Fruit fly (Drosophila melanogaster) whole organism, embryonic: ENCODE results near the gene Pi3K21B.
A peak's percentile ranks its signal among the peaks of the same experiment; 100 is the strongest.

Experiments used
- B-H2 ChIP-seq: fragments of 200-800 bp; sonication (Bioruptor generic); optimal IDR thresholded peaks from 2 replicates; lab custom pipeline; 2018; ENCODE audit warnings: missing biosample characterization, mild to moderate bottlenecking, missing genetic modification characterization
- CG10959 ChIP-seq: fragments of 200-800 bp; sonication (Bioruptor generic); IDR thresholded peaks from 2 replicates; pipeline ENCODE4 v1.3.6; 2022; ENCODE audit warnings: missing biosample characterization, missing genetic modification characterization
- CG10979 ChIP-seq: fragments of 200-800 bp; sonication (Bioruptor generic); optimal IDR thresholded peaks from 2 replicates; lab custom pipeline; 2018; ENCODE audit warnings: missing biosample characterization, mild to moderate bottlenecking, missing genetic modification characterization, moderate library complexity
- CG11093 ChIP-seq: fragments of 200-800 bp; sonication (Bioruptor generic); IDR thresholded peaks from 3 replicates; pipeline ENCODE4 v1.3.6; 2022; ENCODE audit warnings: missing biosample characterization, missing genetic modification characterization
- CG12391 ChIP-seq: fragments of 200-800 bp; sonication (Bioruptor generic); optimal IDR thresholded peaks from 3 replicates; lab custom pipeline; 2018; ENCODE audit warnings: missing biosample characterization, mild to moderate bottlenecking, missing genetic modification characterization, moderate library complexity
- CG14860 ChIP-seq: fragments of 200-800 bp; sonication (Bioruptor generic); IDR thresholded peaks from 3 replicates; pipeline ENCODE4 v1.3.6; 2022; ENCODE audit warnings: missing biosample characterization, missing genetic modification characterization; ENCODE audit not compliant: partially characterized antibody
- CG15696 ChIP-seq: fragments of 200-800 bp; sonication (Bioruptor generic); optimal IDR thresholded peaks from 2 replicates; lab custom pipeline; 2019; ENCODE audit warnings: missing biosample characterization, mild to moderate bottlenecking, missing genetic modification characterization, moderate library complexity
- CG1647 ChIP-seq: fragments of 200-800 bp; sonication (Bioruptor generic); optimal IDR thresholded peaks from 3 replicates; lab custom pipeline; 2016; ENCODE audit warnings: missing biosample characterization, missing genetic modification characterization
- CG16813 ChIP-seq: fragments of 200-800 bp; sonication (Bioruptor generic); IDR thresholded peaks from 3 replicates; pipeline ENCODE4 v1.3.6; 2022; ENCODE audit warnings: missing biosample characterization, missing genetic modification characterization; ENCODE audit not compliant: partially characterized antibody
- CG17361 ChIP-seq: fragments of 200-800 bp; sonication (Bioruptor generic); IDR thresholded peaks from 3 replicates; pipeline ENCODE4 v1.3.6; 2022; ENCODE audit warnings: missing biosample characterization, missing genetic modification characterization
- CG17802 ChIP-seq: fragments of 200-800 bp; sonication (Bioruptor generic); optimal IDR thresholded peaks from 2 replicates; lab custom pipeline; 2018; ENCODE audit warnings: missing biosample characterization, mild to moderate bottlenecking, missing genetic modification characterization, moderate library complexity
- CG17829 ChIP-seq: fragments of 200-800 bp; optimal IDR thresholded peaks from 2 replicates; lab custom pipeline; 2019; ENCODE audit warnings: missing biosample characterization, mild to moderate bottlenecking, missing genetic modification characterization, moderate library complexity
- CG17912 ChIP-seq: fragments of 200-800 bp; sonication (Bioruptor generic); optimal IDR thresholded peaks from 2 replicates; lab custom pipeline; 2018; ENCODE audit warnings: missing biosample characterization, mild to moderate bottlenecking, missing genetic modification characterization
- CG1792 ChIP-seq: fragments of 200-800 bp; sonication (Bioruptor generic); optimal IDR thresholded peaks from 2 replicates; lab custom pipeline; 2016; ENCODE audit warnings: missing biosample characterization, missing genetic modification characterization
- CG33557 ChIP-seq: fragments of 200-800 bp; sonication (Bioruptor generic); optimal IDR thresholded peaks from 2 replicates; lab custom pipeline; 2019; ENCODE audit warnings: missing biosample characterization, mild to moderate bottlenecking, missing genetic modification characterization, moderate library complexity
- CG34224 ChIP-seq: fragments of 200-800 bp; sonication (Bioruptor generic); IDR thresholded peaks from 3 replicates; pipeline ENCODE4 v1.3.6; 2022; ENCODE audit warnings: missing biosample characterization, missing genetic modification characterization; ENCODE audit not compliant: partially characterized antibody
- CG3726 ChIP-seq: fragments of 200-800 bp; sonication (Bioruptor generic); IDR thresholded peaks from 3 replicates; pipeline ENCODE4, ENCODE4 v1.3.6; 2022; ENCODE audit warnings: missing biosample characterization, missing genetic modification characterization
- CG3847 ChIP-seq: fragments of 200-800 bp; sonication (Bioruptor generic); IDR thresholded peaks from 2 replicates; pipeline ENCODE4 v1.3.6; 2022; ENCODE audit warnings: missing biosample characterization, missing genetic modification characterization
- CG4617 ChIP-seq: fragments of 200-800 bp; sonication (Bioruptor generic); optimal IDR thresholded peaks from 3 replicates; lab custom pipeline; 2016; ENCODE audit warnings: missing biosample characterization, missing genetic modification characterization, borderline replicate concordance
- CG7271 ChIP-seq: fragments of 200-800 bp; sonication (Bioruptor generic); optimal IDR thresholded peaks from 2 replicates; lab custom pipeline; 2018; ENCODE audit warnings: missing biosample characterization, mild to moderate bottlenecking, missing genetic modification characterization, moderate library complexity
- CG8388 ChIP-seq: fragments of 200-800 bp; sonication (Bioruptor generic); optimal IDR thresholded peaks from 2 replicates; lab custom pipeline; 2019; ENCODE audit warnings: missing biosample characterization, mild to moderate bottlenecking, missing genetic modification characterization, moderate library complexity
- CG8924 ChIP-seq: fragments of 200-800 bp; optimal IDR thresholded peaks from 3 replicates; lab custom pipeline; 2019; ENCODE audit warnings: missing biosample characterization, mild to moderate bottlenecking, missing genetic modification characterization, moderate library complexity
- Dref ChIP-seq: fragments of 200-800 bp; sonication (Bioruptor generic); IDR thresholded peaks from 2 replicates; pipeline ENCODE4 v1.3.6; 2022; ENCODE audit warnings: missing biosample characterization, missing genetic modification characterization
- Fer1 ChIP-seq: fragments of 200-800 bp; sonication (Bioruptor generic); optimal IDR thresholded peaks from 2 replicates; lab custom pipeline; 2017; ENCODE audit warnings: missing biosample characterization, mild to moderate bottlenecking, missing genetic modification characterization
- H2.0 ChIP-seq: fragments of 200-800 bp; sonication (Bioruptor generic); IDR thresholded peaks from 2 replicates; pipeline ENCODE4 v1.3.6; 2022; ENCODE audit warnings: missing biosample characterization, missing genetic modification characterization
- Hmr ChIP-seq: fragments of 200-800 bp; sonication (Bioruptor generic); optimal IDR thresholded peaks from 3 replicates; lab custom pipeline; 2017; ENCODE audit warnings: mild to moderate bottlenecking, missing biosample characterization, missing genetic modification reagents, missing genetic modification characterization
- Med ChIP-seq: fragments of 200-800 bp; sonication (Bioruptor generic); peaks from one replicate; lab custom pipeline; 2016; ENCODE audit warnings: missing biosample characterization, missing genetic modification characterization, mild to moderate bottlenecking, inconsistent platforms, moderate library complexity
- Meics ChIP-seq: fragments of 200-800 bp; sonication (Bioruptor generic); optimal IDR thresholded peaks from 2 replicates; lab custom pipeline; 2017; ENCODE audit warnings: missing biosample characterization, mild to moderate bottlenecking, missing genetic modification characterization
- NFAT ChIP-seq: fragments of 200-800 bp; sonication (Bioruptor generic); IDR thresholded peaks from 2 replicates; pipeline ENCODE4 v1.3.6; 2022; ENCODE audit warnings: missing biosample characterization, missing genetic modification characterization
- Sry-β ChIP-seq: fragments of 200-800 bp; sonication (Bioruptor generic); optimal IDR thresholded peaks from 2 replicates; lab custom pipeline; 2018; ENCODE audit warnings: missing biosample characterization, mild to moderate bottlenecking, missing genetic modification characterization, moderate library complexity
- Xbp1 ChIP-seq: fragments of 200-800 bp; sonication (Bioruptor generic); optimal IDR thresholded peaks from 3 replicates; lab custom pipeline; 2016; ENCODE audit warnings: missing biosample characterization, mild to moderate bottlenecking, missing genetic modification characterization
- br ChIP-seq: fragments of >200 bp; optimal IDR thresholded peaks from 2 replicates; lab custom pipeline; 2017
- bsh ChIP-seq, 2 experiments: fragments of 200-800 bp; sonication (Bioruptor generic); optimal IDR thresholded peaks; 2 replicates each; lab custom pipeline; 2017 to 2018; ENCODE audit warnings: mild to moderate bottlenecking in 2 of 2, missing biosample characterization in 2 of 2, missing genetic modification characterization in 2 of 2, moderate library complexity in 1 of 2
- chinmo ChIP-seq: fragments of 200-800 bp; sonication (Bioruptor generic); IDR thresholded peaks from 4 replicates; pipeline ENCODE4 v1.3.6; 2022; ENCODE audit warnings: missing biosample characterization, missing genetic modification characterization; ENCODE audit not compliant: partially characterized antibody
- chn ChIP-seq: fragments of 200-800 bp; sonication (Bioruptor generic); optimal IDR thresholded peaks from 2 replicates; lab custom pipeline; 2016; ENCODE audit warnings: missing biosample characterization, missing genetic modification characterization
- gfzf ChIP-seq: fragments of 200-800 bp; sonication (Bioruptor generic); optimal IDR thresholded peaks from 2 replicates; lab custom pipeline; 2016; ENCODE audit warnings: missing biosample characterization, mild to moderate bottlenecking, missing genetic modification characterization, moderate library complexity
- hb ChIP-seq: fragments of 200-800 bp; sonication (Bioruptor generic); IDR thresholded peaks from 3 replicates; pipeline ENCODE4 v1.3.6; 2022; ENCODE audit warnings: missing biosample characterization, missing genetic modification characterization; ENCODE audit not compliant: partially characterized antibody
- her ChIP-seq: fragments of 200-800 bp; sonication (Bioruptor generic); optimal IDR thresholded peaks from 2 replicates; lab custom pipeline; 2016; ENCODE audit warnings: missing biosample characterization, missing genetic modification characterization
- jigr1 ChIP-seq: fragments of 200-800 bp; sonication (Bioruptor generic); IDR thresholded peaks from 3 replicates; pipeline ENCODE4 v1.3.6; 2022; ENCODE audit warnings: missing biosample characterization, missing genetic modification characterization
- lola ChIP-seq, 3 experiments: fragments of >200 bp in 2 of 3; fragments of 200-800 bp in 1 of 3; sonication (Bioruptor generic) in 1 of 3; optimal IDR thresholded peaks; 2 replicates each; lab custom pipeline; 2017 to 2019; ENCODE audit warnings: missing biosample characterization in 3 of 3, missing genetic modification characterization in 3 of 3, mild to moderate bottlenecking in 1 of 3, moderate library complexity in 1 of 3
- peb ChIP-seq: fragments of 200-800 bp; sonication (Bioruptor generic); IDR thresholded peaks from 2 replicates; pipeline ENCODE4 v1.3.6; 2022; ENCODE audit warnings: missing biosample characterization, missing genetic modification characterization
- sob ChIP-seq: fragments of 200-800 bp; sonication (Bioruptor generic); IDR thresholded peaks from 2 replicates; pipeline ENCODE4 v1.3.6; 2022; ENCODE audit warnings: missing biosample characterization, missing genetic modification characterization
- stwl ChIP-seq: fragments of 200-800 bp; sonication (Bioruptor generic); optimal IDR thresholded peaks from 3 replicates; lab custom pipeline; 2018; ENCODE audit warnings: missing biosample characterization, mild to moderate bottlenecking, missing genetic modification characterization, moderate library complexity
- sug ChIP-seq: fragments of 200-800 bp; optimal IDR thresholded peaks from 2 replicates; lab custom pipeline; 2019; ENCODE audit warnings: missing biosample characterization, mild to moderate bottlenecking, missing genetic modification characterization, moderate library complexity
- trem ChIP-seq: fragments of 200-800 bp; optimal IDR thresholded peaks from 3 replicates; lab custom pipeline; 2019; ENCODE audit warnings: missing biosample characterization, mild to moderate bottlenecking, missing genetic modification characterization, moderate library complexity
- twi ChIP-seq: fragments of 200-800 bp; optimal IDR thresholded peaks from 2 replicates; lab custom pipeline; 2019; ENCODE audit warnings: missing biosample characterization, mild to moderate bottlenecking, missing genetic modification characterization, moderate library complexity
- unc-4 ChIP-seq: fragments of 200-800 bp; sonication (Bioruptor generic); IDR thresholded peaks from 2 replicates; pipeline ENCODE4 v1.3.6; 2022; ENCODE audit warnings: missing biosample characterization, missing genetic modification characterization; ENCODE audit not compliant: partially characterized antibody
- zen ChIP-seq: fragments of 200-800 bp; sonication (Bioruptor generic); optimal IDR thresholded peaks from 3 replicates; lab custom pipeline; 2018; ENCODE audit warnings: missing biosample characterization, mild to moderate bottlenecking, missing genetic modification characterization, moderate library complexity

The Pi3K21B gene

DNA sequence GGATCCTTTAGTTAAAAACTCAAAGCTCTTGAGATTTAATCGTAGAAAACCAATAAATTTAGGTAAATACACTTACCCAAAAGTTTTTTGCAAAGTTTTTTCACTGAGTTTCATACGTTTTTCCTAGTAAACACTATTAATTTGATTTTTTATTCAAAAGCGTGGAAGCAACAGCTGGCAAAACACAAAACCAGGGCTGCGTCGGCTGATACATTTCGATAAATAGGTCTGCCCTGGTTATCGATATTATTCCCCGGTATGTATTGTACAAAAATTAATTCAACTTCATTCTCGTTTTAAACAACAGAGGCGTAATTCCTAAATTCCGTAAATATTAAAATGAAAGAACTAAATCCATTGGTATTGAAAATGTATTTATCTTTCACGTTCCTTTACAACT, 26.1 kb upstream of the Pi3K21B start, which contains the start of gene Dus1 (continued):
- TF ChIP-seq Fer1 (GFP tag; lab: Kevin White, UChicago) (peak; percentile 48), CG3726 (GFP tag; lab: Robert Waterston, UW) (no peak), stwl (tag; lab: Kevin White, UChicago) (peak; percentile 92), Xbp1 (GFP tag; lab: Kevin White, UChicago) (no peak), Dref (GFP tag; lab: Robert Waterston, UW) (peak; percentile 90), B-H2 (peak; percentile 3), CG1647 (GFP tag; lab: Kevin White, UChicago) (no peak), CG7271 (peak; percentile 25), Sry-β (GFP tag; lab: Kevin White, UChicago) (peak; percentile 51), CG10979 (tag; lab: Kevin White, UChicago) (no peak), br (lab: Kevin White, UChicago) (no peak), CG14860 (GFP tag; lab: Robert Waterston, UW) (peak; percentile 58; the same call in 2 of the 3 replicates), CG34224 (peak; percentile 84), peb (GFP tag; lab: Robert Waterston, UW) (no peak), chinmo (GFP tag; lab: Robert Waterston, UW) (peak; percentile 63; the same call in 1 of the 4 replicates), Med (GFP tag; lab: Kevin White, UChicago) (peak; percentile 73), sob (peak; percentile 20; the same call in 1 of the 2 replicates), CG16813 (GFP tag; lab: Robert Waterston, UW) (peak; percentile 53; the same call in 2 of the 3 replicates), unc-4 (GFP tag; lab: Robert Waterston, UW) (peak; percentile 76)

DNA sequence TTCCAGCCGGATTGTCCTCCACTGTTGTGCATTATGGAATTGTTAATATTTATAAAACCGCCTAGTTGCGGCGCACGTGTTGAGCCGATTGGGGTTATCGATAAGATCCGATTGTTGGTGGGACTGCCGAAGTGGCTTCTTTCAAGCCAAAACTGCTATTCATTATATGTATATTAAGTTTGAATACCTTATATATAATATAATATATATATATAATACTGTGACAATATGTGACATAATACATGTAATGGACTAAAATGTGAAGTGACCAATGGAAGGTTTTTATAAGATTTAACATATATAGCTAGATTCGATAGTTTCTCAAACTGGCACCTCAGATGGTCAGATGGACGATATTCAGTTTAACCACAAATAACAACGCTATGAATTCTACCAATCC, 24.1 kb upstream of the Pi3K21B start, which contains the start of the genes mbm and CG11555:
TSS of gene mbm (minus strand) at position 113 of the 400 bp plus-strand sequence.
TSS of gene CG11555 (plus strand) at position 234 of the 400 bp plus-strand sequence.
- TF ChIP-seq CG3847 (GFP tag; lab: Robert Waterston, UW), result no peak
- TF ChIP-seq twi (tag; lab: Kevin White, UChicago), result peak; percentile 44
- TF ChIP-seq Meics (GFP tag; lab: Kevin White, UChicago), result peak; percentile 40
- TF ChIP-seq trem, result peak; percentile 67
- no peak for TF ChIP-seq H2.0 (GFP tag; lab: Robert Waterston, UW)
- peak; percentile 51; the same call in 1 of the 3 replicates for TF ChIP-seq hb (GFP tag; lab: Robert Waterston, UW)
- no peak for TF ChIP-seq gfzf (GFP tag; lab: Kevin White, UChicago)
- peak; percentile 24 for TF ChIP-seq CG33557
- TF ChIP-seq Med (GFP tag; lab: Kevin White, UChicago), result peak; percentile 61
- TF ChIP-seq CG34224, result peak; percentile 53; the same call in 2 of the 3 replicates
- no peak for TF ChIP-seq CG17912 (GFP tag; lab: Kevin White, UChicago)
- TF ChIP-seq jigr1 (GFP tag; lab: Robert Waterston, UW), result no peak
- TF ChIP-seq sug (tag; lab: Kevin White, UChicago), result peak; percentile 57
- TF ChIP-seq bsh (GFP tag; optimal IDR thresholded peaks at IDR 0.05; lab: Kevin White, UChicago), result peak in 1 of 2 experiments; percentile 24
- TF ChIP-seq CG11093, result no peak
- TF ChIP-seq CG8924 (tag; lab: Kevin White, UChicago), result peak; percentile 61
- TF ChIP-seq CG1792 (GFP tag; lab: Kevin White, UChicago), result no peak
- no peak for TF ChIP-seq CG10959 (GFP tag; lab: Robert Waterston, UW)
- no peak for TF ChIP-seq her (GFP tag; lab: Kevin White, UChicago)
- peak; percentile 70 for TF ChIP-seq Dref (GFP tag; lab: Robert Waterston, UW)
- peak; percentile 51; the same call in 1 of the 3 replicates for TF ChIP-seq CG16813 (GFP tag; lab: Robert Waterston, UW)
- no peak for TF ChIP-seq NFAT (GFP tag; lab: Robert Waterston, UW)
- peak; percentile 1 for TF ChIP-seq CG15696
- TF ChIP-seq zen, result peak; percentile 50
- TF ChIP-seq chn (GFP tag; lab: Kevin White, UChicago), result no peak
- TF ChIP-seq CG8388, result peak; percentile 13
- peak; percentile 60 for TF ChIP-seq CG17829
- TF ChIP-seq CG17802, result no peak
- TF ChIP-seq Hmr (GFP tag; lab: Kevin White, UChicago), result no peak
- peak; percentile 10 for TF ChIP-seq CG4617
- peak; percentile 44; the same call in 1 of the 3 replicates for TF ChIP-seq CG17361 (GFP tag; lab: Robert Waterston, UW)
- TF ChIP-seq CG12391 (tag; lab: Kevin White, UChicago), result peak; percentile 60
- peak in 1 of 3 experiments; percentile 15 for TF ChIP-seq lola (GFP tag; optimal IDR thresholded peaks at IDR 0.05; lab: Kevin White, UChicago)
